Worm (Caenorhabditis elegans) whole organism, L4/young adult: ENCODE measurements around the gene F44B9.5.

Source experiments
- W03F9.2 ChIP-seq: fragments of 150-350 bp; optimal IDR thresholded peaks from 2 replicates; lab custom pipeline; 2014; ENCODE audit warnings: missing biosample characterization, missing genetic modification characterization
- him-1 ChIP-seq: sonication (generic microtip); optimal IDR thresholded peaks from 2 replicates; lab custom pipeline; 2016; ENCODE audit warnings: missing genotype, missing genetic modification reagents, missing genetic modification characterization, missing compliant biosample characterization

- TF ChIP-seq him-1 (tag; lab: Kevin White, UChicago) (no peak), W03F9.2 (no peak)
Observed at ce11 chrIII:8045734-8046133, 29.4 kb upstream of the F44B9.5 start, which contains the start of gene K12H4.3.
